Fruit fly (Drosophila melanogaster) whole organism: Measurements from ENCODE around the gene CG9641.

ENCODE experiments used
- CG8478 ChIP-seq: fragments of >200 bp; optimal IDR thresholded peaks from 2 replicates; lab custom pipeline; 2018; ENCODE audit warnings: inconsistent platforms
- usp ChIP-seq: fragments of >200 bp; optimal IDR thresholded peaks from 2 replicates; lab custom pipeline; 2017; ENCODE audit warnings: missing biosample characterization, missing genetic modification characterization, mixed read lengths

DNA sequence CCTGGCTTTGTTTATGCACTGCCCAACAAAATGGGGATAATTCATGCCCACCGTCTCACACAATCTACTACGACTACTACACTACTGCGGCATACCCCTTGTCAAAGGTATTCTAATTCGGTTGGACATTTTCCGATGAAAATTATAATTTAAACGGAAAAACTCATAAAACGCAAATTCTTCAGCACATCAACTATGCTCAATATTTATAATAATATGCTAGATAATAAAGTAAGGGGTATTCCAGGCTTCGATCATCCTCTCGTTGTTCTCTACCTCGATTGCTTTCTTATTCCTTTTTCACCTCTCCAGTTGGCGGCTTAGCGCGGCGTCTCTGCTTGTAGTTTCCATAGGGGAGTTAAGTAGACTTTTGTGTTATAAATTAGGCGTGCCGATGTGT, 35.3 kb downstream of the CG9641 start:
- no peak for TF ChIP-seq CG8478
- TF ChIP-seq usp, result no peak
